Worm (Caenorhabditis elegans) whole organism, late embryonic: ENCODE data around the gene oxi-1.

Experiments used
- ama-1 ChIP-seq: fragments of 150-350 bp; optimal IDR thresholded peaks from 2 replicates; lab custom pipeline; 2014
- ceh-24 ChIP-seq: sonication (generic microtip); optimal IDR thresholded peaks from 2 replicates; lab custom pipeline; 2016; ENCODE audit warnings: mild to moderate bottlenecking, missing genetic modification characterization, missing compliant biosample characterization
- hlh-30 ChIP-seq: sonication (generic microtip); optimal IDR thresholded peaks from 2 replicates; lab custom pipeline; 2017; ENCODE audit warnings: antibody characterized with exemption, missing genetic modification characterization, missing compliant biosample characterization; ENCODE audit not compliant: insufficient read depth
- lim-6 ChIP-seq: sonication (generic microtip); optimal IDR thresholded peaks from 2 replicates; lab custom pipeline; 2016; ENCODE audit warnings: missing genetic modification characterization, missing compliant biosample characterization
- sox-2 ChIP-seq: fragments of 200-800 bp; sonication (Bioruptor generic); IDR thresholded peaks from 2 replicates; pipeline ENCODE4 v1.3.6; 2022; ENCODE audit warnings: missing genetic modification reagents, missing genetic modification characterization, missing compliant biosample characterization
- ttx-3 ChIP-seq: sonication (generic microtip); optimal IDR thresholded peaks from 2 replicates; lab custom pipeline; 2016; ENCODE audit warnings: missing genetic modification reagents, missing genetic modification characterization, missing compliant biosample characterization
- unc-3 ChIP-seq, 2 experiments: fragments of 200-800 bp in 1 of 2; sonication (Bioruptor generic) in 1 of 2; sonication (generic microtip) in 1 of 2; conservative IDR thresholded peaks in 1 of 2; optimal IDR thresholded peaks in 1 of 2; 2 replicates each; pipeline versions ENCODE4 v1.3.6 to Lab custom; 2016 to 2022; ENCODE audit warnings: missing compliant biosample characterization in 2 of 2, missing genetic modification characterization in 2 of 2, missing genetic modification reagents in 1 of 2
- ztf-16 ChIP-seq: sonication (generic microtip); optimal IDR thresholded peaks from 2 replicates; lab custom pipeline; 2017; ENCODE audit warnings: missing genetic modification characterization, missing compliant biosample characterization

DNA sequence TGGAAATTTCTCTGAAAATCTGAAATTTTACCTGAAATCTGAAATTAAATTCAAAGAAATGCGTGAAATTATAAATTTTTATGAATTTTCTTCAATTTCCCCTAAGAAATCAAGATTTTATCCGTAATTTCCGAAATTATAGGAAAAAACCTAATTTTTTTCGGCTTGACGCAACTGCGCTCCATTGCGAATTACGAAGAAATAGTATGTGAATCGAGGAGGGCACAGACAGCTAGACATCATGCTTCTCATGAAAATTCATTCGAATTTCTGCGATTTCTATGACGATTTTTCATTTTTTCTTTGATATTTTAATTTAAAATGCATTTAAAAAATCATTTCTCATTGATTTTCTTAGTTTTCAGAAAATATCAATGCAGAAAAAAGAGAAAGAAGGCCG is 23.9 kb downstream of the oxi-1 start:
- TF ChIP-seq ttx-3 (tag; lab: Kevin White, UChicago), result no peak
- TF ChIP-seq hlh-30 (tag; lab: Kevin White, UChicago), result no peak
- no peak for TF ChIP-seq ceh-24
- no peak for TF ChIP-seq unc-3 (GFP tag; conservative IDR thresholded peaks at IDR 0.05; lab: Robert Waterston, UW)
- TF ChIP-seq unc-3 (tag; optimal IDR thresholded peaks at IDR 0.05; lab: Kevin White, UChicago), result no peak
- TF ChIP-seq ztf-16 (tag; lab: Kevin White, UChicago), result no peak
- TF ChIP-seq sox-2 (GFP tag; lab: Robert Waterston, UW), result no peak
- no peak for TF ChIP-seq lim-6
- no peak for TF ChIP-seq ama-1
